Worm (Caenorhabditis elegans) whole organism, mixed stage, embryonic: ENCODE data around the gene ced-6.

Experiments used
- M03D4.4 ChIP-seq: sonication (generic microtip); optimal IDR thresholded peaks from 2 replicates; lab custom pipeline; 2017; ENCODE audit warnings: mild to moderate bottlenecking, missing genetic modification characterization, missing compliant biosample characterization
- bed-3 ChIP-seq: fragments of 200-800 bp; sonication (Bioruptor generic); optimal IDR thresholded peaks from 3 replicates; lab custom pipeline; 2018; ENCODE audit warnings: mild to moderate bottlenecking, missing genetic modification characterization, moderate library complexity, missing compliant biosample characterization
- blmp-1 ChIP-seq: fragments of 150-350 bp; optimal IDR thresholded peaks from 2 replicates; lab custom pipeline; 2014; ENCODE audit warnings: missing biosample characterization, missing genetic modification characterization
- ceh-39 ChIP-seq: fragments of 150-350 bp; optimal IDR thresholded peaks from 2 replicates; lab custom pipeline; 2014; ENCODE audit warnings: missing biosample characterization, missing genetic modification characterization
- ceh-43 ChIP-seq: fragments of 200-800 bp; sonication (Bioruptor generic); optimal IDR thresholded peaks from 2 replicates; lab custom pipeline; 2018; ENCODE audit warnings: mild to moderate bottlenecking, missing genetic modification characterization, moderate library complexity, missing compliant biosample characterization
- ceh-83 ChIP-seq: fragments of 200-800 bp; sonication (Bioruptor generic); optimal IDR thresholded peaks from 2 replicates; lab custom pipeline; 2018; ENCODE audit warnings: mild to moderate bottlenecking, missing genetic modification characterization, missing compliant biosample characterization
- ces-1 ChIP-seq: fragments of 150-350 bp; optimal IDR thresholded peaks from 2 replicates; lab custom pipeline; 2014; ENCODE audit warnings: missing biosample characterization, missing genetic modification reagents, missing genetic modification characterization
- cnd-1 ChIP-seq: fragments of 200-800 bp; sonication (Bioruptor generic); optimal IDR thresholded peaks from 2 replicates; lab custom pipeline; 2018; ENCODE audit warnings: mild to moderate bottlenecking, missing genetic modification characterization, missing compliant biosample characterization
- drap-1 ChIP-seq: fragments of 200-800 bp; sonication (Bioruptor generic); optimal IDR thresholded peaks from 3 replicates; lab custom pipeline; 2018; ENCODE audit warnings: mild to moderate bottlenecking, missing genetic modification characterization, missing compliant biosample characterization
- elt-1 ChIP-seq: sonication (generic microtip); optimal IDR thresholded peaks from 2 replicates; lab custom pipeline; 2017; ENCODE audit warnings: missing genetic modification characterization, mild to moderate bottlenecking, missing compliant biosample characterization, antibody characterized with exemption, moderate library complexity, borderline replicate concordance; ENCODE audit not compliant: insufficient read depth
- elt-3 ChIP-seq: fragments of 150-350 bp; optimal IDR thresholded peaks from 2 replicates; lab custom pipeline; 2014; ENCODE audit warnings: missing biosample characterization, missing genetic modification characterization
- flh-1 ChIP-seq: fragments of 200-800 bp; sonication (Bioruptor generic); optimal IDR thresholded peaks from 2 replicates; lab custom pipeline; 2018; ENCODE audit warnings: mild to moderate bottlenecking, missing genetic modification characterization, moderate library complexity, missing compliant biosample characterization
- hlh-1 ChIP-seq: fragments of 150-350 bp; optimal IDR thresholded peaks from 2 replicates; lab custom pipeline; 2014; ENCODE audit warnings: missing biosample characterization, missing genetic modification reagents, missing genetic modification characterization
- lin-13 ChIP-seq: fragments of 150-350 bp; optimal IDR thresholded peaks from 2 replicates; lab custom pipeline; 2014; ENCODE audit warnings: missing biosample characterization, missing genetic modification characterization
- lin-32 ChIP-seq: fragments of 200-800 bp; sonication (Bioruptor generic); optimal IDR thresholded peaks from 2 replicates; lab custom pipeline; 2018; ENCODE audit warnings: mild to moderate bottlenecking, missing genetic modification characterization, missing compliant biosample characterization
- lsy-2 ChIP-seq: fragments of 150-350 bp; optimal IDR thresholded peaks from 2 replicates; lab custom pipeline; 2014; ENCODE audit warnings: missing biosample characterization, missing genetic modification characterization
- mab-5 ChIP-seq: fragments of 150-350 bp; optimal IDR thresholded peaks from 2 replicates; lab custom pipeline; 2014; ENCODE audit warnings: missing biosample characterization, missing genetic modification characterization
- mep-1 ChIP-seq: fragments of 150-350 bp; optimal IDR thresholded peaks from 2 replicates; lab custom pipeline; 2017; ENCODE audit warnings: missing biosample characterization, missing genetic modification reagents, missing genetic modification characterization, inconsistent platforms
- mls-2 ChIP-seq: sonication (generic microtip); optimal IDR thresholded peaks from 2 replicates; lab custom pipeline; 2016; ENCODE audit warnings: mild to moderate bottlenecking, missing genetic modification characterization, moderate library complexity, missing compliant biosample characterization
- nhr-12 ChIP-seq: fragments of 150-350 bp; optimal IDR thresholded peaks from 2 replicates; lab custom pipeline; 2014; ENCODE audit warnings: missing biosample characterization, missing genetic modification characterization
- nhr-2 ChIP-seq: fragments of 150-350 bp; optimal IDR thresholded peaks from 2 replicates; lab custom pipeline; 2014; ENCODE audit warnings: missing biosample characterization, missing genetic modification characterization
- nhr-237 ChIP-seq: fragments of 150-350 bp; optimal IDR thresholded peaks from 2 replicates; lab custom pipeline; 2014; ENCODE audit warnings: missing biosample characterization, missing genetic modification characterization
- nhr-28 ChIP-seq: fragments of 150-350 bp; optimal IDR thresholded peaks from 2 replicates; lab custom pipeline; 2014; ENCODE audit warnings: missing biosample characterization, missing genetic modification characterization
- nhr-76 ChIP-seq: sonication (generic microtip); optimal IDR thresholded peaks from 2 replicates; lab custom pipeline; 2017; ENCODE audit warnings: missing biosample characterization, missing genetic modification characterization
- pha-4 ChIP-seq: fragments of 150-350 bp; optimal IDR thresholded peaks from 2 replicates; lab custom pipeline; 2018; ENCODE audit warnings: missing biosample characterization, missing genetic modification reagents, missing genetic modification characterization
- sem-2 ChIP-seq: fragments of 200-800 bp; sonication (Bioruptor generic); optimal IDR thresholded peaks from 2 replicates; lab custom pipeline; 2018; ENCODE audit warnings: mild to moderate bottlenecking, missing genetic modification characterization, missing compliant biosample characterization
- snpc-4 ChIP-seq: fragments of 150-350 bp; optimal IDR thresholded peaks from 2 replicates; lab custom pipeline; 2014; ENCODE audit warnings: missing biosample characterization, missing genetic modification characterization
- sptf-1 ChIP-seq: sonication (generic microtip); optimal IDR thresholded peaks from 2 replicates; lab custom pipeline; 2017; ENCODE audit warnings: mild to moderate bottlenecking, missing genetic modification characterization, moderate library complexity, missing compliant biosample characterization
- tbx-8 ChIP-seq: fragments of 200-800 bp; sonication (Bioruptor generic); optimal IDR thresholded peaks from 2 replicates; lab custom pipeline; 2018; ENCODE audit warnings: mild to moderate bottlenecking, missing genetic modification characterization, moderate library complexity, missing compliant biosample characterization
- unc-120 ChIP-seq: sonication (generic microtip); optimal IDR thresholded peaks from 2 replicates; lab custom pipeline; 2017; ENCODE audit warnings: missing genetic modification characterization, missing compliant biosample characterization; ENCODE audit not compliant: poor library complexity, severe bottlenecking
- unc-39 ChIP-seq: fragments of 150-350 bp; optimal IDR thresholded peaks from 2 replicates; lab custom pipeline; 2014; ENCODE audit warnings: missing biosample characterization, missing genetic modification characterization
- zip-8 ChIP-seq: fragments of 150-350 bp; optimal IDR thresholded peaks from 2 replicates; lab custom pipeline; 2014; ENCODE audit warnings: missing biosample characterization, missing genetic modification characterization

Gene ced-6

DNA sequence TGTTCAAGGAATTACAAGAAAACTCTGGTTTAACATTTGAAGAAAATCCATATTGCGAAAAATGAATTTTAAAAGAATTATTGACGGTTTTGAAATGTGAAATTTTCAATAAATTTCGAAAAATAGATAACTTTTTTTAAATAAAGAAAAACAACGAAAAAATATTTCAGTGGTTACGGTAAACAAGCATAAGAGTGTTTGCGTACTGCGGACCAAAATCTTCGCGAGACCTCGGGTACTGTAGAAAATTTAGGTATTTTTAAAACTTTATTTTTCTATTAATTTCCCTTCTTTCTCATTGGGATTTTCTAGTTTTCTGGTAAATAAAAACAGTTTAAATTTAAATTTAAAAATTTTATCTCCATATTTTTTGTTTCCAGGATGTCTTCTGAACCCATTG is 8.5 kb downstream of the ced-6 start, which contains the start of gene xnd-1:
Gene xnd-1 (plus strand): TSS at position 381 of the 400 bp plus-strand sequence.
- TF ChIP-seq pha-4 (tag; lab: Kevin White, UChicago), result no peak
- no peak for TF ChIP-seq ceh-43 (GFP tag; lab: Kevin White, UChicago)
- TF ChIP-seq sem-2 (GFP tag; lab: Kevin White, UChicago), result no peak
- no peak for TF ChIP-seq blmp-1
- TF ChIP-seq ces-1 (GFP tag; lab: Kevin White, UChicago), result no peak

DNA sequence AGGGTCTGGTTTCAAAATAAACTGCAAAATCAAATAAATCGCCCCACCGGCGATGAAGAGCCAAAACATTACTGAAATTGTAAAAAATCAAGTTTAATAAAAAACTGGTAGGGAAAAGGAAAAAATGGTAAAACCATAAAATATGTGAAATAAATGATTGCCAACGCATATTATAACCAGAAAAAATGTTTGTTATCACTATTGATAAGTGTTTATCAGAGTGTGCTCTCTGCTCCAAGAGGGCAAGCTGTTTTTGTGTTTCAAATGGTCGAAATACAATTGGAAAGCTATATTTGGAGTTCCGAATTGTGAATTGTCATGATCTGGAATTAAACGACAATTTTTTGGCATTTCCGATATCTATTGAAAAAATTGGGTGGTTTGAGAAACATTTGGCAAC is 14.7 kb downstream of the ced-6 start, which contains the start of gene C05D2.8:
Gene C05D2.8 (minus strand): TSS at position 71 of the 400 bp plus-strand sequence.
- TF ChIP-seq lin-13 (tag; lab: Kevin White, UChicago) (no peak), nhr-28 (tag; lab: Kevin White, UChicago) (no peak), cnd-1 (tag; lab: Kevin White, UChicago) (no peak), mls-2 (no peak), ceh-43 (GFP tag; lab: Kevin White, UChicago) (no peak), nhr-12 (no peak), M03D4.4 (tag; lab: Kevin White, UChicago) (no peak), ceh-83 (GFP tag; lab: Kevin White, UChicago) (no peak), elt-1 (no peak), sem-2 (GFP tag; lab: Kevin White, UChicago) (no peak), unc-120 (no peak), lsy-2 (tag; lab: Kevin White, UChicago) (no peak), mep-1 (no peak), snpc-4 (tag; lab: Kevin White, UChicago) (no peak), nhr-76 (tag; lab: Kevin White, UChicago) (no peak), ceh-39 (tag; lab: Kevin White, UChicago) (no peak)

DNA sequence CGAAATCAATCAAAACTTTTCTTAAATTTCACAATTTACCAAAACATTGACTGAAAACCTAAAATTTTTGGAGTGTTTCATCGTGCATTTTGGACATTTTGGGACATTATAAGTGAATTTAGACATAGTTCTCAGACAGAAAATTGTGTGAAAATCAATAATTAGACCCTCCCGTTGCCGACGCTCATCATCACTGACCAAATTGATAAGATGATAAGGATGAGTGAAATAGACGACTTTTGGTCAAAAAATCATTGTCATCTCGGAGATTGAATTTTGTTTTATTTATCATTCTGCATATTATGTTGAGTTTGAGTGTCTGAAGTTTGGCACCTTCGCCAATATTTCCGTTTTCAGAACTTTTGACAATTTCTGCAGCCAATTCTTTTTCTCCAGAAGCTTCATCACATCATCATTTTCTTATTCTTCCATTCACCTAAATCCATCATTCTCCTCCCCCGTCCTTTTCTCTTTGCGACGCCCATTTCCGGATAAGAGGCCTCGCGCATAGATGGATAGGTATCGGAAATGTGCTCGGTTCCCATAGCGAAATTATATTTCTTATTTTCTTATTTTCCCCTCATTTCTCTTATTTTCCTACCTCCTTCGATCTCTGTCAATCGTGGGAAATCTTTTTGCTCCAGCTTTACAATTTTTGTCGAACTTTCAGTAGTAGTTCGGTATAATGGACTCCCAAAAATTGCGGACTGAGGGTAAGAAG is 16.2 kb downstream of the ced-6 start, which contains the start of gene bas-1:
Gene bas-1 (plus strand): TSS at position 671 of the 721 bp plus-strand sequence.
- TF ChIP-seq nhr-237, result no peak
- no peak for TF ChIP-seq drap-1
- no peak for TF ChIP-seq unc-39
- no peak for TF ChIP-seq bed-3 (GFP tag; lab: Kevin White, UChicago)
- TF ChIP-seq nhr-2 (tag; lab: Kevin White, UChicago), result no peak
- TF ChIP-seq sptf-1 (tag; lab: Kevin White, UChicago), result no peak
- TF ChIP-seq nhr-12, result no peak
- no peak for TF ChIP-seq M03D4.4 (tag; lab: Kevin White, UChicago)

DNA sequence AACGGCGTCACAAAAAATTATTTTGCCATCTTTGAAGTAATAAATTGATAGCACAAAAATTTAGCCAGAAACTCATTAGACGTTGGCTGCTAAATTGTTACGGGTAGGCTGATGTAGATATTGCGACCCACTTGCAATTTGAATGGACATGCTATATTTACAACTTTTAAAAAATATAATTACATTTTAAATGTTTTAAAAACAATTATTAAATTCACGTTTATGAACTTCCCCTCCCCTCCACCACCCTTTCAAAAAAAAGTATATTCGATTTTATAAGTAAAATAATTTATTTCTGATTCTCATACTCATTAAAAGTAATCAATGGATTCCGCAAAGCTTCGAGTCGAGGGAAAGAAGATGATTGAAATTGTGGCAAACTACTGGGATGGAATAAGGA is 19.1 kb downstream of the ced-6 start, which contains the start of gene basl-1:
Gene basl-1 (plus strand): TSS at position 301 of the 400 bp plus-strand sequence.
- TF ChIP-seq mep-1 (no peak), tbx-8 (no peak)

DNA sequence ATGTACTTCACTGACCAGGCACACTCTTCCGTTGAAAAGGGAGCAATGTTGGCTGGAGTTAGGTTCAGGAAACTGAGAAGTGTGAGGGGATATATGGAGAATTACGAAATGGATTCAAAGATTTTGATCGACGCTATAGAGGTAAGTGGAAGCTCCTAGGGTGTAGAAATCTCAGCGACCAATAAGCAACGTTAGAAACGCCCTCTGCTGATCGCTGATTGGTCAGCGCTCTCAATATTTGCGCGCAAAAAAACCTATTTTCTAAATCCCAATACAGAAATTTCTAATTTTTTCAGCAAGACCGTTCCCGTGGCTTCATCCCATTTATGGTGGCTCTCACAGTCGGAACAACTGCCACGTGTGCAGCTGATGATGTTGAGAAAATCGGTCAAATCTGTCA is 20.1 kb downstream of the ced-6 start:
- no peak for TF ChIP-seq zip-8
- no peak for TF ChIP-seq pha-4 (tag; lab: Kevin White, UChicago)
- TF ChIP-seq elt-3 (tag; lab: Kevin White, UChicago), result no peak
- TF ChIP-seq lin-13 (tag; lab: Kevin White, UChicago), result no peak
- TF ChIP-seq snpc-4 (tag; lab: Kevin White, UChicago), result no peak
- TF ChIP-seq ceh-83 (GFP tag; lab: Kevin White, UChicago), result no peak
- no peak for TF ChIP-seq ceh-43 (GFP tag; lab: Kevin White, UChicago)
- no peak for TF ChIP-seq mep-1
- TF ChIP-seq lin-32 (GFP tag; lab: Kevin White, UChicago), result no peak
- TF ChIP-seq elt-1, result no peak
- TF ChIP-seq sem-2 (GFP tag; lab: Kevin White, UChicago), result no peak
- TF ChIP-seq nhr-12, result no peak
- TF ChIP-seq, all 35 proteins: peak for 0

DNA sequence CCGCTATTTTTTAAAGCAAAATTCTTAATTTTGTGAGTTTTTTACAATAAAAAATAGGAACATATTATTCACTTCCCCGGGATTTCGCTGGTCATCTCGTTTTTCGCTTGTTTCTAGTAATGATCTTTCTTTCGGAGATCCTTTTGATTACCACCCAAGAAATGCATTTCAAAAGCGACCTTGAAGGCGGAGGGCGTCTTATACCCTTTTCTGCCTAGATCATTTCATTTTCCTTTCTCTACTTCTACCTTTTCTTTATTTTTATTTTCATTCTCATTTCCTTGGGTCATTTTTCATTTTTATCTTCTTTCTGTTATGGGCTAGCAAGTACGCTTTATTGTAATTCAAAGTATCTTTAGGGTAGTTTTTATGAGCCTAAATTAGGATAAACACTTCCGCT is 24.6 kb downstream of the ced-6 start:
- TF ChIP-seq ces-1 (GFP tag; lab: Kevin White, UChicago) (no peak), ceh-39 (tag; lab: Kevin White, UChicago) (no peak), nhr-76 (tag; lab: Kevin White, UChicago) (no peak), elt-3 (tag; lab: Kevin White, UChicago) (no peak), nhr-12 (no peak), snpc-4 (tag; lab: Kevin White, UChicago) (no peak), sptf-1 (tag; lab: Kevin White, UChicago) (no peak), mab-5 (tag; lab: Kevin White, UChicago) (no peak), ceh-43 (GFP tag; lab: Kevin White, UChicago) (no peak), zip-8 (no peak), unc-39 (no peak), lin-32 (GFP tag; lab: Kevin White, UChicago) (no peak), blmp-1 (no peak), mls-2 (no peak), M03D4.4 (tag; lab: Kevin White, UChicago) (no peak), lin-13 (tag; lab: Kevin White, UChicago) (no peak), flh-1 (no peak), ceh-83 (GFP tag; lab: Kevin White, UChicago) (no peak), unc-120 (no peak), hlh-1 (no peak)
